Worm (Caenorhabditis elegans): ENCODE data around the gene Y2H9A.4.

DNA sequence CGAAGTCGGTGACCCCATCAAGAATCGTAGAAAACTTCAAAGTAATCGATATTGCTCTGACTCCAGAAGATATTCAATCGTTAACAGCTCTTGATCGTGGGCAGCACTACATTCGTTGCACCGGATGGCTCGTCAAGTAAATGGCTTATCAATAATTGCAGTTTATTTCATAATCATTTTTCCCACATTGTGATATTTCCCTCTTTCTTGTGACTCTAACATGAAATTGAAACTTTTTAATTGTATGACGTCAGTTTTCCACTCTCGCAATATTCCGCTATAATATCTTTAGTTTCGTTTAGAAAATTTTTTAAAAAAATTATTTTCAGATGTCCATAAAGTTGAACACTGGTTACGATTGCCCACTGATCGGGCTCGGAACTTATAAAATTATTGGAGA, 37.8 kb upstream of the Y2H9A.4 start, which contains the start of gene F53F1.3:
- TF ChIP-seq F49E8.2 (tag; optimal IDR thresholded peaks at IDR 0.05; ENCODE audit: insufficient read depth) (no peak), ceh-40 (GFP tag; IDR thresholded peaks at IDR 0.05) (no peak), lag-1 (GFP tag; IDR thresholded peaks at IDR 0.05) (no peak), lsy-27 (tag; optimal IDR thresholded peaks at IDR 0.05; ENCODE audit: borderline replicate concordance, insufficient read depth) (no peak), egl-18 (GFP tag; IDR thresholded peaks at IDR 0.05) (no peak)
